Fruit fly (Drosophila melanogaster) whole organism, embryonic: ENCODE results near the gene MESR3.
A peak's percentile ranks its signal among the peaks of the same experiment; 100 is the strongest.

ENCODE experiments used
- B-H2 ChIP-seq: fragments of 200-800 bp; sonication (Bioruptor generic); optimal IDR thresholded peaks from 2 replicates; lab custom pipeline; 2018; ENCODE audit warnings: missing biosample characterization, mild to moderate bottlenecking, missing genetic modification characterization
- Blimp-1 ChIP-seq: fragments of 200-800 bp; sonication (Bioruptor generic); optimal IDR thresholded peaks from 3 replicates; lab custom pipeline; 2018; ENCODE audit warnings: missing biosample characterization, missing genetic modification characterization, mild to moderate bottlenecking, moderate library complexity, missing genetic modification reagents
- Bteb2 ChIP-seq: fragments of 200-800 bp; sonication (Bioruptor generic); optimal IDR thresholded peaks from 2 replicates; lab custom pipeline; 2016; ENCODE audit warnings: missing biosample characterization, missing genetic modification characterization
- CG10267 ChIP-seq: fragments of 200-800 bp; sonication (Bioruptor generic); optimal IDR thresholded peaks from 2 replicates; lab custom pipeline; 2018; ENCODE audit warnings: missing biosample characterization, mild to moderate bottlenecking, missing genetic modification characterization, moderate library complexity
- CG10959 ChIP-seq: fragments of 200-800 bp; sonication (Bioruptor generic); IDR thresholded peaks from 2 replicates; pipeline ENCODE4 v1.3.6; 2022; ENCODE audit warnings: missing biosample characterization, missing genetic modification characterization
- CG10979 ChIP-seq: fragments of 200-800 bp; sonication (Bioruptor generic); optimal IDR thresholded peaks from 2 replicates; lab custom pipeline; 2018; ENCODE audit warnings: missing biosample characterization, mild to moderate bottlenecking, missing genetic modification characterization, moderate library complexity
- CG12391 ChIP-seq: fragments of 200-800 bp; sonication (Bioruptor generic); optimal IDR thresholded peaks from 3 replicates; lab custom pipeline; 2018; ENCODE audit warnings: missing biosample characterization, mild to moderate bottlenecking, missing genetic modification characterization, moderate library complexity
- CG15269 ChIP-seq: fragments of 200-800 bp; sonication (Bioruptor generic); optimal IDR thresholded peaks from 2 replicates; lab custom pipeline; 2018; ENCODE audit warnings: missing biosample characterization, mild to moderate bottlenecking, missing genetic modification characterization, moderate library complexity
- CG1603 ChIP-seq: fragments of 200-800 bp; sonication (Bioruptor generic); optimal IDR thresholded peaks from 2 replicates; lab custom pipeline; 2019; ENCODE audit warnings: missing biosample characterization, mild to moderate bottlenecking, missing genetic modification characterization, moderate library complexity
- CG16863 ChIP-seq: fragments of 200-800 bp; sonication (Bioruptor generic); optimal IDR thresholded peaks from 3 replicates; lab custom pipeline; 2016; ENCODE audit warnings: missing biosample characterization, missing genetic modification characterization
- CG18476 ChIP-seq: fragments of 200-800 bp; sonication (Bioruptor generic); optimal IDR thresholded peaks from 2 replicates; lab custom pipeline; 2016; ENCODE audit warnings: missing biosample characterization, mild to moderate bottlenecking, missing genetic modification characterization
- CG18619 ChIP-seq: fragments of 200-800 bp; sonication (Bioruptor generic); optimal IDR thresholded peaks from 3 replicates; lab custom pipeline; 2017; ENCODE audit warnings: missing biosample characterization, mild to moderate bottlenecking, missing genetic modification characterization
- CG30403 ChIP-seq: fragments of 200-800 bp; sonication (Bioruptor generic); optimal IDR thresholded peaks from 3 replicates; lab custom pipeline; 2016; ENCODE audit warnings: missing biosample characterization, missing genetic modification characterization
- CG33557 ChIP-seq: fragments of 200-800 bp; sonication (Bioruptor generic); optimal IDR thresholded peaks from 2 replicates; lab custom pipeline; 2019; ENCODE audit warnings: missing biosample characterization, mild to moderate bottlenecking, missing genetic modification characterization, moderate library complexity
- CG3847 ChIP-seq: fragments of 200-800 bp; sonication (Bioruptor generic); IDR thresholded peaks from 2 replicates; pipeline ENCODE4 v1.3.6; 2022; ENCODE audit warnings: missing biosample characterization, missing genetic modification characterization
- CG4328 ChIP-seq: fragments of 200-800 bp; sonication (Bioruptor generic); optimal IDR thresholded peaks from 3 replicates; lab custom pipeline; 2017; ENCODE audit warnings: missing biosample characterization, missing genetic modification reagents, missing genetic modification characterization
- CG4404 ChIP-seq: fragments of 200-800 bp; sonication (Bioruptor generic); IDR thresholded peaks from 2 replicates; pipeline ENCODE4 v1.3.6; 2022; ENCODE audit warnings: missing biosample characterization, missing genetic modification characterization
- CG7786 ChIP-seq: fragments of 200-800 bp; sonication (Bioruptor generic); optimal IDR thresholded peaks from 2 replicates; lab custom pipeline; 2016; ENCODE audit warnings: missing biosample characterization, missing genetic modification characterization
- CG7839 ChIP-seq: fragments of 200-800 bp; sonication (Bioruptor generic); optimal IDR thresholded peaks from 3 replicates; lab custom pipeline; 2018; ENCODE audit warnings: missing biosample characterization, mild to moderate bottlenecking, missing genetic modification characterization, moderate library complexity
- CG8290 ChIP-seq, 3 experiments: fragments of 200-800 bp; sonication (Bioruptor generic); optimal IDR thresholded peaks; 2 replicates each; lab custom pipeline; 2016 to 2019; ENCODE audit warnings: missing biosample characterization in 3 of 3, missing genetic modification characterization in 3 of 3, mild to moderate bottlenecking in 2 of 3, moderate library complexity in 1 of 3
- CG9437 ChIP-seq: fragments of 200-800 bp; sonication (Bioruptor generic); optimal IDR thresholded peaks from 2 replicates; lab custom pipeline; 2018; ENCODE audit warnings: missing biosample characterization, mild to moderate bottlenecking, missing genetic modification characterization
- CG9727 ChIP-seq: fragments of 200-800 bp; sonication (Bioruptor generic); optimal IDR thresholded peaks from 3 replicates; lab custom pipeline; 2017; ENCODE audit warnings: missing biosample characterization, mild to moderate bottlenecking, missing genetic modification characterization
- Chrac-16 ChIP-seq: fragments of 200-800 bp; sonication (Bioruptor generic); optimal IDR thresholded peaks from 3 replicates; lab custom pipeline; 2016; ENCODE audit warnings: missing biosample characterization, missing genetic modification characterization
- Dip3 ChIP-seq: fragments of 200-800 bp; sonication (Bioruptor generic); optimal IDR thresholded peaks from 3 replicates; lab custom pipeline; 2016; ENCODE audit warnings: missing biosample characterization, missing genetic modification characterization
- GATAe ChIP-seq: fragments of 200-800 bp; sonication (Bioruptor generic); conservative IDR thresholded peaks from 2 replicates; pipeline ENCODE4 v1.3.6; 2022; ENCODE audit warnings: missing biosample characterization, missing genetic modification characterization
- H15 ChIP-seq: fragments of 200-800 bp; sonication (Bioruptor generic); IDR thresholded peaks from 3 replicates; pipeline ENCODE4 v1.3.6; 2022; ENCODE audit warnings: missing biosample characterization, missing genetic modification characterization
- HLH54F ChIP-seq: fragments of 200-800 bp; sonication (Bioruptor generic); optimal IDR thresholded peaks from 3 replicates; lab custom pipeline; 2016; ENCODE audit warnings: missing biosample characterization, missing genetic modification characterization
- Hr78 ChIP-seq, 2 experiments: fragments of 200-800 bp in 1 of 2; fragments of >200 bp in 1 of 2; sonication (Bioruptor generic) in 1 of 2; optimal IDR thresholded peaks; 2 replicates each; lab custom pipeline; 2017 to 2019; ENCODE audit warnings: missing biosample characterization in 2 of 2, missing genetic modification characterization in 2 of 2, mild to moderate bottlenecking in 1 of 2, moderate library complexity in 1 of 2
- Med ChIP-seq: fragments of 200-800 bp; sonication (Bioruptor generic); peaks from one replicate; lab custom pipeline; 2016; ENCODE audit warnings: missing biosample characterization, missing genetic modification characterization, mild to moderate bottlenecking, inconsistent platforms, moderate library complexity
- Ssrp ChIP-seq: fragments of 200-800 bp; sonication (Bioruptor generic); optimal IDR thresholded peaks from 2 replicates; lab custom pipeline; 2018; ENCODE audit warnings: missing biosample characterization, mild to moderate bottlenecking, missing genetic modification characterization, moderate library complexity
- Taf1 ChIP-seq: fragments of 200-800 bp; sonication (Bioruptor generic); IDR thresholded peaks from 2 replicates; pipeline ENCODE4 v1.3.6; 2022; ENCODE audit warnings: missing biosample characterization, missing genetic modification characterization
- Xbp1 ChIP-seq: fragments of 200-800 bp; sonication (Bioruptor generic); optimal IDR thresholded peaks from 3 replicates; lab custom pipeline; 2016; ENCODE audit warnings: missing biosample characterization, mild to moderate bottlenecking, missing genetic modification characterization
- az2 ChIP-seq: fragments of 200-800 bp; sonication (Bioruptor generic); optimal IDR thresholded peaks from 3 replicates; lab custom pipeline; 2016; ENCODE audit warnings: missing biosample characterization, missing genetic modification characterization
- crol ChIP-seq: fragments of 200-800 bp; sonication (Bioruptor generic); IDR thresholded peaks from 2 replicates; pipeline ENCODE4 v1.3.6; 2022; ENCODE audit warnings: missing biosample characterization, missing genetic modification characterization
- dati ChIP-seq: fragments of 200-800 bp; sonication (Bioruptor generic); IDR thresholded peaks from 2 replicates; pipeline ENCODE4 v1.3.6; 2022; ENCODE audit warnings: missing biosample characterization, missing genetic modification characterization
- dmrt99B ChIP-seq: fragments of 200-800 bp; sonication (Bioruptor generic); optimal IDR thresholded peaks from 2 replicates; lab custom pipeline; 2018; ENCODE audit warnings: missing biosample characterization, mild to moderate bottlenecking, missing genetic modification characterization, moderate library complexity
- en ChIP-seq: fragments of 200-800 bp; sonication (Bioruptor generic); optimal IDR thresholded peaks from 2 replicates; lab custom pipeline; 2016; ENCODE audit warnings: missing biosample characterization, missing genetic modification characterization
- esg ChIP-seq: fragments of 200-800 bp; sonication (Bioruptor generic); conservative IDR thresholded peaks from 2 replicates; pipeline ENCODE4 v1.3.6; 2022; ENCODE audit warnings: missing biosample characterization, missing genetic modification characterization
- gfzf ChIP-seq: fragments of 200-800 bp; sonication (Bioruptor generic); optimal IDR thresholded peaks from 2 replicates; lab custom pipeline; 2016; ENCODE audit warnings: missing biosample characterization, mild to moderate bottlenecking, missing genetic modification characterization, moderate library complexity
- her ChIP-seq: fragments of 200-800 bp; sonication (Bioruptor generic); optimal IDR thresholded peaks from 2 replicates; lab custom pipeline; 2016; ENCODE audit warnings: missing biosample characterization, missing genetic modification characterization
- knrl ChIP-seq: fragments of 200-800 bp; sonication (Bioruptor generic); IDR thresholded peaks from 3 replicates; pipeline ENCODE4 v1.3.6; 2022; ENCODE audit warnings: missing biosample characterization, missing genetic modification characterization; ENCODE audit not compliant: partially characterized antibody
- mirr ChIP-seq: fragments of 200-800 bp; sonication (Bioruptor generic); optimal IDR thresholded peaks from 3 replicates; lab custom pipeline; 2018; ENCODE audit warnings: missing biosample characterization, mild to moderate bottlenecking, missing genetic modification characterization
- slp2 ChIP-seq: fragments of 200-800 bp; sonication (Bioruptor generic); optimal IDR thresholded peaks from 2 replicates; lab custom pipeline; 2016; ENCODE audit warnings: missing biosample characterization, missing genetic modification characterization
- sob ChIP-seq: fragments of 200-800 bp; sonication (Bioruptor generic); IDR thresholded peaks from 2 replicates; pipeline ENCODE4 v1.3.6; 2022; ENCODE audit warnings: missing biosample characterization, missing genetic modification characterization
- sqz ChIP-seq: fragments of 200-800 bp; sonication (Bioruptor generic); optimal IDR thresholded peaks from 3 replicates; lab custom pipeline; 2018; ENCODE audit warnings: missing biosample characterization, mild to moderate bottlenecking, missing genetic modification characterization
- unc-4 ChIP-seq: fragments of 200-800 bp; sonication (Bioruptor generic); IDR thresholded peaks from 2 replicates; pipeline ENCODE4 v1.3.6; 2022; ENCODE audit warnings: missing biosample characterization, missing genetic modification characterization; ENCODE audit not compliant: partially characterized antibody
- unpg ChIP-seq: fragments of 200-800 bp; sonication (Bioruptor generic); optimal IDR thresholded peaks from 3 replicates; lab custom pipeline; 2018; ENCODE audit warnings: missing biosample characterization, mild to moderate bottlenecking, missing genetic modification characterization, moderate library complexity
- vvl ChIP-seq: fragments of 200-800 bp; sonication (Bioruptor generic); IDR thresholded peaks from 2 replicates; pipeline ENCODE4 v1.3.6; 2022; ENCODE audit warnings: missing biosample characterization, missing genetic modification characterization

Gene MESR3

DNA sequence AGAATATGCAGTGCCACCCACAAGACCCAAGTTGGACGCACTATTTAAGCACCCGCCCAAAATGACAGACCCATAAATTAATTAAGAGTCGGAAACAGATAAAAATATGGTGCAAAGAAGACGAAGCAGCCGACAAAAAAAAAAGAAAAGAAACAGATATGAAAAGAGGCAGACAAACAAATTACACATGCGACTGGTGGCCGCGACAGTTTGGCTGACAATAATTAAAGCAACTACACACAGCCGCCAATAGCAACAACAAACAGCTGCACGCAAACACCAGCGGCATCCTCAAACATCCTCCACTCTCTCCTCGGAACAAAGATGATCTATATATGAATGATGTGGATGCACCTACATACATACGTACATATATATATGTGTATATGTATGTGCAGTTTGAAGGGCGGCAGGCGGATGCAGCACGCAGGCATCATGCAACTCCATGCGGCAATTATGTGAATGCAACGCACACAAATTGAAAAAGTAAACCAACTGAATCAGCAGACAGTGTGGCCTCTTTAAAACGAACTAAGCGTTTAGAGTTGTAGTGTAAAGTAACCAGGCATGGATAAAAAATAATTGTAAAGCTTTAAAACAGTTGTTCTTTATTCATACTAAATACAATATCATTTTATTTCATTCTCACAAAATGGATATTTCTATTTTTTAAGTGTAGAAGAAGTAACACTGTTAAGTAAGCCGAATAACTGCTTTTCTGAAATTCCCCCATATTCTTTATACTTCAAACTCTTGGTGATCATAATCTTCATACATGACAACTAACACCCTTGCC lies 31.0 kb downstream of the MESR3 start (continued):
- peak; percentile 18 for TF ChIP-seq Xbp1 (GFP tag; lab: Kevin White, UChicago)
- TF ChIP-seq az2: peak; percentile 32
- peak; percentile 47 for TF ChIP-seq CG30403 (GFP tag; lab: Kevin White, UChicago)
- no peak for TF ChIP-seq Dip3 (GFP tag; lab: Kevin White, UChicago)
- TF ChIP-seq knrl (GFP tag; lab: Robert Waterston, UW): no peak
- peak; percentile 35; the same call in 1 of the 2 replicates for TF ChIP-seq esg (GFP tag; lab: Robert Waterston, UW)
- no peak for TF ChIP-seq crol
- TF ChIP-seq sqz: no peak
- no peak for TF ChIP-seq unc-4
- no peak for TF ChIP-seq B-H2
- no peak for TF ChIP-seq sob (GFP tag; lab: Robert Waterston, UW)
- no peak for TF ChIP-seq CG4404 (GFP tag; lab: Robert Waterston, UW)
- peak; percentile 44 for TF ChIP-seq CG1603 (tag; lab: Kevin White, UChicago)
- TF ChIP-seq CG9727 (GFP tag; lab: Kevin White, UChicago): no peak
- peak; percentile 57 for TF ChIP-seq CG12391
- TF ChIP-seq CG10959 (GFP tag; lab: Robert Waterston, UW): no peak
- no peak for TF ChIP-seq gfzf (GFP tag; lab: Kevin White, UChicago)
- peak; percentile 7 for TF ChIP-seq Chrac-16
- peak; percentile 36 for TF ChIP-seq en (GFP tag; lab: Kevin White, UChicago)
- no peak for TF ChIP-seq slp2 (GFP tag; lab: Kevin White, UChicago)
- no peak for TF ChIP-seq CG18476 (GFP tag; lab: Kevin White, UChicago)
- TF ChIP-seq her: no peak
- TF ChIP-seq mirr (GFP tag; lab: Kevin White, UChicago): no peak
- TF ChIP-seq CG15269: peak; percentile 2
- peak; percentile 44 for TF ChIP-seq Med (GFP tag; lab: Kevin White, UChicago)
- peak; percentile 8 for TF ChIP-seq CG10267 (tag; lab: Kevin White, UChicago)
- peak; percentile 56 for TF ChIP-seq unpg (GFP tag; lab: Kevin White, UChicago)
- TF ChIP-seq CG7786 (GFP tag; lab: Kevin White, UChicago): no peak
- no peak for TF ChIP-seq dati (GFP tag; lab: Robert Waterston, UW)
- peak; percentile 10 for TF ChIP-seq Blimp-1
- TF ChIP-seq Bteb2: no peak
- 0 out of 2 replicates have a peak, but pooled peaks have one; percentile 18 for TF ChIP-seq CG3847 (GFP tag; lab: Robert Waterston, UW)
- peak; percentile 35 for TF ChIP-seq CG7839 (tag; lab: Kevin White, UChicago)
- peak; percentile 12 for TF ChIP-seq CG16863 (GFP tag; lab: Kevin White, UChicago)
- peak; percentile 20 for TF ChIP-seq CG33557 (GFP tag; lab: Kevin White, UChicago)
- TF ChIP-seq CG8290 (GFP tag; optimal IDR thresholded peaks at IDR 0.05; lab: Kevin White, UChicago): peak; percentile 4
- no peak for TF ChIP-seq CG8290 (tag; optimal IDR thresholded peaks at IDR 0.05; lab: Kevin White, UChicago)
- TF ChIP-seq CG10979 (tag; lab: Kevin White, UChicago): peak; percentile 52
- no peak for TF ChIP-seq CG4328
- peak; percentile 23; the same call in 1 of the 2 replicates for TF ChIP-seq vvl (GFP tag; lab: Robert Waterston, UW)
- peak in 1 of 2 experiments; percentile 52 for TF ChIP-seq Hr78 (GFP tag; optimal IDR thresholded peaks at IDR 0.05; lab: Kevin White, UChicago)
- peak; percentile 25 for TF ChIP-seq CG9437 (GFP tag; lab: Kevin White, UChicago)
- no peak for TF ChIP-seq H15 (GFP tag; lab: Robert Waterston, UW)
- no peak for TF ChIP-seq Taf1 (GFP tag; lab: Robert Waterston, UW)
- no peak for TF ChIP-seq HLH54F (GFP tag; lab: Kevin White, UChicago)
- TF ChIP-seq Ssrp: peak; percentile 62
- peak; percentile 14 for TF ChIP-seq CG18619
- TF ChIP-seq dmrt99B: peak; percentile 18
- no peak for TF ChIP-seq GATAe (GFP tag; lab: Robert Waterston, UW)
